4 fruit fly cellular contexts compared by ENCODE assay signal in genomic region chrX:1248735-1249134, dm6.
A peak's percentile ranks its signal among the peaks of the same experiment; 100 is the strongest.
TF ChIP-seq lines count a peak whose summit lies in the region.

No protein-coding gene starts in this region.

- TF ChIP-seq CTCF in whole organism, embryonic (GFP tag; optimal IDR thresholded peaks at IDR 0.05; lab: Kevin White, UChicago) = no peak

TF ChIP-seq in whole organism, embryonic, 481 proteins besides CTCF, POLR2A, EP300 and RAD21 (continues in another document):
- TF ChIP-seq Pdp1 (GFP tag; optimal IDR thresholded peaks at IDR 0.05; lab: Kevin White, UChicago) (peak in 1 of 2 experiments; percentile 46), ind (GFP tag; optimal IDR thresholded peaks at IDR 0.05; lab: Kevin White, UChicago) (peak; percentile 2), sisA (GFP tag; IDR thresholded peaks at IDR 0.05; lab: Robert Waterston, UW) (peak; percentile 24; the same call in 1 of the 2 replicates), disco-r (GFP tag; optimal IDR thresholded peaks at IDR 0.05; lab: Kevin White, UChicago) (no peak), tx (GFP tag; optimal IDR thresholded peaks at IDR 0.05; lab: Kevin White, UChicago) (no peak), jing (GFP tag; optimal IDR thresholded peaks at IDR 0.05; lab: Kevin White, UChicago) (no peak), nmo (GFP tag; optimal IDR thresholded peaks at IDR 0.05; lab: Kevin White, UChicago) (peak; percentile 20), D19A (tag; optimal IDR thresholded peaks at IDR 0.05; lab: Kevin White, UChicago) (peak; percentile 15), lola (GFP tag; optimal IDR thresholded peaks at IDR 0.05; lab: Kevin White, UChicago) (no peak), CG15073 (GFP tag; optimal IDR thresholded peaks at IDR 0.05; lab: Kevin White, UChicago) (no peak), ac (GFP tag; optimal IDR thresholded peaks at IDR 0.05; lab: Kevin White, UChicago) (no peak), pb (GFP tag; optimal IDR thresholded peaks at IDR 0.05; lab: Kevin White, UChicago) (no peak), CG17359 (tag; optimal IDR thresholded peaks at IDR 0.05; lab: Kevin White, UChicago) (peak; percentile 13), CG14667 (GFP tag; IDR thresholded peaks at IDR 0.05; lab: Robert Waterston, UW) (0 out of 2 replicates have a peak, but pooled peaks have one; percentile 18), gem (tag; optimal IDR thresholded peaks at IDR 0.05; lab: Kevin White, UChicago) (peak; percentile 14), CG11723 (GFP tag; optimal IDR thresholded peaks at IDR 0.05; lab: Kevin White, UChicago) (no peak), CG13894 (tag; optimal IDR thresholded peaks at IDR 0.05; lab: Kevin White, UChicago) (no peak), sens (GFP tag; lab: Kevin White, UChicago) (peak; percentile 18), lilli (GFP tag; optimal IDR thresholded peaks at IDR 0.05; lab: Kevin White, UChicago) (peak; percentile 0), CG7839 (tag; optimal IDR thresholded peaks at IDR 0.05; lab: Kevin White, UChicago) (peak; percentile 5), CG17186 (GFP tag; optimal IDR thresholded peaks at IDR 0.05; lab: Kevin White, UChicago) (no peak), Hmx (GFP tag; optimal IDR thresholded peaks at IDR 0.05; lab: Kevin White, UChicago) (no peak), Xbp1 (GFP tag; optimal IDR thresholded peaks at IDR 0.05; lab: Kevin White, UChicago) (no peak)

TF ChIP-seq in whole organism, prepupa, 60 proteins besides CTCF, POLR2A, EP300 and RAD21 (continues in another document):
- TF ChIP-seq CG8319 (GFP tag; optimal IDR thresholded peaks at IDR 0.05; lab: Kevin White, UChicago) (peak; percentile 79), Sox15 (GFP tag; optimal IDR thresholded peaks at IDR 0.05; lab: Kevin White, UChicago) (peak; percentile 87), Blimp-1 (GFP tag; optimal IDR thresholded peaks at IDR 0.05; lab: Kevin White, UChicago) (peak; percentile 76), CG6792 (GFP tag; optimal IDR thresholded peaks at IDR 0.05; lab: Kevin White, UChicago) (peak; percentile 88), Sox102F (GFP tag; optimal IDR thresholded peaks at IDR 0.05; lab: Kevin White, UChicago) (peak; percentile 91), CG31627 (GFP tag; optimal IDR thresholded peaks at IDR 0.05; lab: Kevin White, UChicago) (peak; percentile 88), CG3032 (tag; optimal IDR thresholded peaks at IDR 0.05; lab: Kevin White, UChicago) (peak; percentile 86), Eip75B (GFP tag; optimal IDR thresholded peaks at IDR 0.05; lab: Kevin White, UChicago) (peak; percentile 88), CG11902 (GFP tag; optimal IDR thresholded peaks at IDR 0.05; lab: Kevin White, UChicago) (peak; percentile 88), fkh (GFP tag; optimal IDR thresholded peaks at IDR 0.05; lab: Kevin White, UChicago) (no peak), Sox14 (GFP tag; optimal IDR thresholded peaks at IDR 0.05; lab: Kevin White, UChicago) (peak; percentile 88), CG6276 (GFP tag; optimal IDR thresholded peaks at IDR 0.05; lab: Kevin White, UChicago) (no peak), CG3919 (GFP tag; optimal IDR thresholded peaks at IDR 0.05; lab: Kevin White, UChicago) (peak; percentile 85), Eip78C (GFP tag; lab: Kevin White, UChicago) (peak; percentile 97), Eip93F (GFP tag; optimal IDR thresholded peaks at IDR 0.05; lab: Kevin White, UChicago) (no peak), Hr39 (GFP tag; optimal IDR thresholded peaks at IDR 0.05; lab: Kevin White, UChicago) (peak; percentile 90), esn (GFP tag; optimal IDR thresholded peaks at IDR 0.05; lab: Kevin White, UChicago) (peak; percentile 89), CG1621 (tag; optimal IDR thresholded peaks at IDR 0.05; lab: Kevin White, UChicago) (peak; percentile 82), topi (GFP tag; optimal IDR thresholded peaks at IDR 0.05; lab: Kevin White, UChicago) (peak; percentile 89), CG9139 (GFP tag; optimal IDR thresholded peaks at IDR 0.05; lab: Kevin White, UChicago) (peak; percentile 72), Ets21C (GFP tag; optimal IDR thresholded peaks at IDR 0.05; lab: Kevin White, UChicago) (peak; percentile 82), ss (GFP tag; optimal IDR thresholded peaks at IDR 0.05; lab: Kevin White, UChicago) (peak; percentile 69 to 84), CG10669 (GFP tag; optimal IDR thresholded peaks at IDR 0.05; lab: Kevin White, UChicago) (peak; percentile 88), spab (GFP tag; optimal IDR thresholded peaks at IDR 0.05; lab: Kevin White, UChicago) (peak; percentile 73)

TF ChIP-seq in whole organism, pupa, 21 proteins besides CTCF, POLR2A, EP300 and RAD21:
- TF ChIP-seq Pif1A (GFP tag; optimal IDR thresholded peaks at IDR 0.05; lab: Kevin White, UChicago) (peak; percentile 87), Ets98B (GFP tag; IDR thresholded peaks at IDR 0.05; lab: Robert Waterston, UW) (no peak), EcR (GFP tag; optimal IDR thresholded peaks at IDR 0.05; lab: Kevin White, UChicago) (peak; percentile 72), CG17806 (tag; optimal IDR thresholded peaks at IDR 0.05; lab: Kevin White, UChicago) (peak; percentile 75), CG12605 (GFP tag; IDR thresholded peaks at IDR 0.05; lab: Robert Waterston, UW) (no peak), CG4496 (GFP tag; IDR thresholded peaks at IDR 0.05; lab: Robert Waterston, UW) (peak; percentile 61; the same call in 2 of the 3 replicates), CG8301 (tag; optimal IDR thresholded peaks at IDR 0.05; lab: Kevin White, UChicago) (peak; percentile 51), Pif1B (GFP tag; optimal IDR thresholded peaks at IDR 0.05; lab: Kevin White, UChicago) (peak; percentile 79), fd96Ca (GFP tag; IDR thresholded peaks at IDR 0.05; lab: Robert Waterston, UW) (peak; percentile 67), CG8159 (tag; optimal IDR thresholded peaks at IDR 0.05; lab: Kevin White, UChicago) (peak; percentile 86), D1 (tag; optimal IDR thresholded peaks at IDR 0.05; lab: Kevin White, UChicago) (peak; percentile 8), Snoo (tag; optimal IDR thresholded peaks at IDR 0.05; lab: Kevin White, UChicago) (peak; percentile 84), CG15710 (tag; optimal IDR thresholded peaks at IDR 0.05; lab: Kevin White, UChicago) (peak; percentile 83), CG32121 (GFP tag; IDR thresholded peaks at IDR 0.05; lab: Robert Waterston, UW) (no peak; the same call in 1 of the 2 replicates), gl (tag; optimal IDR thresholded peaks at IDR 0.05; lab: Kevin White, UChicago) (peak; percentile 75), CG34367 (tag; optimal IDR thresholded peaks at IDR 0.05; lab: Kevin White, UChicago) (peak; percentile 79), CG10348 (GFP tag; IDR thresholded peaks at IDR 0.05; lab: Robert Waterston, UW) (no peak), CG9948 (tag; optimal IDR thresholded peaks at IDR 0.05; lab: Kevin White, UChicago) (peak; percentile 72), CG13204 (GFP tag; optimal IDR thresholded peaks at IDR 0.05; lab: Kevin White, UChicago) (peak; percentile 72), CG14655 (GFP tag; optimal IDR thresholded peaks at IDR 0.05; lab: Kevin White, UChicago) (peak; percentile 57), rn (GFP tag; IDR thresholded peaks at IDR 0.05; lab: Robert Waterston, UW) (no peak)
TF ChIP-seq in whole organism, pupa: peak in this region for 16.

TF ChIP-seq in whole organism, wandering third instar larva, 38 proteins besides CTCF, POLR2A, EP300 and RAD21 (continues in another document):
- TF ChIP-seq pan (optimal IDR thresholded peaks at IDR 0.05; lab: Kevin White, UChicago) (no peak), rgr (GFP tag; optimal IDR thresholded peaks at IDR 0.05; lab: Kevin White, UChicago) (peak; percentile 73), jim (GFP tag; optimal IDR thresholded peaks at IDR 0.05; lab: Kevin White, UChicago) (no peak), fru (GFP tag; optimal IDR thresholded peaks at IDR 0.05; lab: Kevin White, UChicago) (peak; percentile 89), brk (GFP tag; optimal IDR thresholded peaks at IDR 0.05; lab: Kevin White, UChicago) (peak; percentile 42), psq (GFP tag; optimal IDR thresholded peaks at IDR 0.05; lab: Kevin White, UChicago) (peak; percentile 76), Vsx2 (GFP tag; optimal IDR thresholded peaks at IDR 0.05; lab: Kevin White, UChicago; ENCODE audit: partially characterized antibody) (no peak), GATAd (GFP tag; optimal IDR thresholded peaks at IDR 0.05; lab: Kevin White, UChicago) (no peak), Abd-B (GFP tag; optimal IDR thresholded peaks at IDR 0.05; lab: Kevin White, UChicago) (no peak), Rel (GFP tag; optimal IDR thresholded peaks at IDR 0.05; lab: Kevin White, UChicago) (peak; percentile 24), Rel (tag; optimal IDR thresholded peaks at IDR 0.05; lab: Kevin White, UChicago) (peak; percentile 92), Hr83 (GFP tag; optimal IDR thresholded peaks at IDR 0.05; lab: Kevin White, UChicago; ENCODE audit: poor library complexity, severe bottlenecking) (no peak), CG9705 (GFP tag; optimal IDR thresholded peaks at IDR 0.05; lab: Kevin White, UChicago) (peak; percentile 3), Mio (GFP tag; optimal IDR thresholded peaks at IDR 0.05; lab: Kevin White, UChicago) (no peak), Myc (optimal IDR thresholded peaks at IDR 0.05; lab: Kevin White, UChicago) (no peak), dsf (GFP tag; optimal IDR thresholded peaks at IDR 0.05; lab: Kevin White, UChicago; ENCODE audit: borderline replicate concordance) (no peak), Hnf4 (GFP tag; optimal IDR thresholded peaks at IDR 0.05; lab: Kevin White, UChicago) (peak; percentile 74), usp (GFP tag; optimal IDR thresholded peaks at IDR 0.05; lab: Kevin White, UChicago) (no peak), lola (GFP tag; optimal IDR thresholded peaks at IDR 0.05; lab: Kevin White, UChicago) (no peak), Dfd (GFP tag; optimal IDR thresholded peaks at IDR 0.05; lab: Kevin White, UChicago) (no peak), CG32264 (GFP tag; optimal IDR thresholded peaks at IDR 0.05; lab: Kevin White, UChicago) (peak; percentile 17), br (GFP tag; optimal IDR thresholded peaks at IDR 0.05; lab: Kevin White, UChicago) (peak; percentile 75), sage (GFP tag; optimal IDR thresholded peaks at IDR 0.05; lab: Kevin White, UChicago) (peak; percentile 47), woc (GFP tag; optimal IDR thresholded peaks at IDR 0.05; lab: Kevin White, UChicago) (peak; percentile 81), ey (GFP tag; optimal IDR thresholded peaks at IDR 0.05; lab: Kevin White, UChicago) (peak; percentile 82), Dif (GFP tag; optimal IDR thresholded peaks at IDR 0.05; lab: Kevin White, UChicago; ENCODE audit: partially characterized antibody) (no peak), HLH106 (tag; optimal IDR thresholded peaks at IDR 0.05; lab: Kevin White, UChicago) (peak; percentile 79), CrebA (GFP tag; optimal IDR thresholded peaks at IDR 0.05; lab: Kevin White, UChicago; ENCODE audit: borderline replicate concordance) (no peak), OdsH (GFP tag; optimal IDR thresholded peaks at IDR 0.05; lab: Kevin White, UChicago) (peak; percentile 71), foxo (GFP tag; optimal IDR thresholded peaks at IDR 0.05; lab: Kevin White, UChicago) (peak in 1 of 2 experiments; percentile 79), sv (GFP tag; optimal IDR thresholded peaks at IDR 0.05; lab: Kevin White, UChicago) (no peak), h (GFP tag; optimal IDR thresholded peaks at IDR 0.05; lab: Kevin White, UChicago) (peak; percentile 81)

Comparison
In these comparisons a context has a peak if more than half of its experiments do, and no peak if none do; other contexts are left out.
1. Of the 7 proteins assayed by ChIP-seq in both whole organism, embryonic and whole organism, prepupa: peak only in whole organism, embryonic: none; only in whole organism, prepupa: Blimp-1, CG16779, CG6854, Hr39 and Lpt; in both: Sox102F; in neither: 1.